Fruit fly (Drosophila melanogaster) whole organism, embryonic: ENCODE data around the gene CG33288.
A peak's percentile ranks its signal among the peaks of the same experiment; 100 is the strongest.

Experiments
- CG10979 ChIP-seq: fragments of 200-800 bp; sonication (Bioruptor generic); optimal IDR thresholded peaks from 2 replicates; lab custom pipeline; 2018; ENCODE audit warnings: missing biosample characterization, mild to moderate bottlenecking, missing genetic modification characterization, moderate library complexity
- CG11093 ChIP-seq: fragments of 200-800 bp; sonication (Bioruptor generic); IDR thresholded peaks from 3 replicates; pipeline ENCODE4 v1.3.6; 2022; ENCODE audit warnings: missing biosample characterization, missing genetic modification characterization
- CG11456 ChIP-seq: fragments of 200-800 bp; sonication (Bioruptor generic); IDR thresholded peaks from 3 replicates; pipeline ENCODE4 v1.3.6; 2022; ENCODE audit warnings: missing biosample characterization, missing genetic modification characterization
- CG11560 ChIP-seq: fragments of 200-800 bp; sonication (Bioruptor generic); IDR thresholded peaks from 3 replicates; pipeline ENCODE4 v1.3.6; 2022; ENCODE audit warnings: missing biosample characterization, missing genetic modification characterization
- CG11696 ChIP-seq: fragments of 200-800 bp; sonication (Bioruptor generic); IDR thresholded peaks from 2 replicates; pipeline ENCODE4 v1.3.6; 2022; ENCODE audit warnings: missing biosample characterization, missing genetic modification characterization
- CG13624 ChIP-seq: fragments of 200-800 bp; sonication (Bioruptor generic); optimal IDR thresholded peaks from 2 replicates; lab custom pipeline; 2016; ENCODE audit warnings: missing biosample characterization, missing genetic modification characterization
- CG14050 ChIP-seq: fragments of 200-800 bp; sonication (Bioruptor generic); IDR thresholded peaks from 3 replicates; pipeline ENCODE4 v1.3.6; 2022; ENCODE audit warnings: missing biosample characterization, missing genetic modification characterization
- CG1529 ChIP-seq: fragments of 200-800 bp; sonication (Bioruptor generic); optimal IDR thresholded peaks from 3 replicates; lab custom pipeline; 2018; ENCODE audit warnings: missing biosample characterization, missing genetic modification characterization
- CG17359 ChIP-seq: fragments of 200-800 bp; sonication (Bioruptor generic); optimal IDR thresholded peaks from 3 replicates; lab custom pipeline; 2018; ENCODE audit warnings: missing biosample characterization, mild to moderate bottlenecking, missing genetic modification characterization, moderate library complexity
- CG17612 ChIP-seq: fragments of 200-800 bp; sonication (Bioruptor generic); IDR thresholded peaks from 2 replicates; pipeline ENCODE4 v1.3.6; 2022; ENCODE audit warnings: missing biosample characterization, missing genetic modification characterization
- CG18764 ChIP-seq: fragments of 200-800 bp; sonication (Bioruptor generic); optimal IDR thresholded peaks from 3 replicates; lab custom pipeline; 2016; ENCODE audit warnings: missing biosample characterization, missing genetic modification characterization
- CG4328 ChIP-seq: fragments of 200-800 bp; sonication (Bioruptor generic); optimal IDR thresholded peaks from 3 replicates; lab custom pipeline; 2017; ENCODE audit warnings: missing biosample characterization, missing genetic modification reagents, missing genetic modification characterization
- CG6791 ChIP-seq: fragments of 200-800 bp; sonication (Bioruptor generic); IDR thresholded peaks from 3 replicates; pipeline ENCODE4 v1.3.6; 2022; ENCODE audit warnings: missing biosample characterization, missing genetic modification characterization; ENCODE audit not compliant: partially characterized antibody
- CG7372 ChIP-seq: fragments of 200-800 bp; sonication (Bioruptor generic); IDR thresholded peaks from 2 replicates; pipeline ENCODE4 v1.3.6; 2022; ENCODE audit warnings: missing biosample characterization, missing genetic modification characterization
- CG7987 ChIP-seq: fragments of 200-800 bp; sonication (Bioruptor generic); optimal IDR thresholded peaks from 2 replicates; lab custom pipeline; 2018; ENCODE audit warnings: missing biosample characterization, mild to moderate bottlenecking, missing genetic modification characterization, moderate library complexity
- CG8089 ChIP-seq: fragments of 200-800 bp; sonication (Bioruptor generic); optimal IDR thresholded peaks from 3 replicates; lab custom pipeline; 2016; ENCODE audit warnings: missing biosample characterization, missing genetic modification characterization
- CG8281 ChIP-seq: fragments of 200-800 bp; sonication (Bioruptor generic); optimal IDR thresholded peaks from 2 replicates; lab custom pipeline; 2018; ENCODE audit warnings: missing biosample characterization, mild to moderate bottlenecking, missing genetic modification characterization, moderate library complexity
- CG8359 ChIP-seq: fragments of 200-800 bp; sonication (Bioruptor generic); optimal IDR thresholded peaks from 2 replicates; lab custom pipeline; 2017; ENCODE audit warnings: missing biosample characterization, mild to moderate bottlenecking, missing genetic modification characterization, borderline replicate concordance
- CG8924 ChIP-seq: fragments of 200-800 bp; optimal IDR thresholded peaks from 3 replicates; lab custom pipeline; 2019; ENCODE audit warnings: missing biosample characterization, mild to moderate bottlenecking, missing genetic modification characterization, moderate library complexity
- CG8944 ChIP-seq: fragments of 200-800 bp; sonication (Bioruptor generic); optimal IDR thresholded peaks from 3 replicates; lab custom pipeline; 2016; ENCODE audit warnings: missing biosample characterization, missing genetic modification characterization
- CG9215 ChIP-seq: fragments of 200-800 bp; sonication (Bioruptor generic); IDR thresholded peaks from 2 replicates; pipeline ENCODE4 v1.3.6; 2022; ENCODE audit warnings: missing biosample characterization, missing genetic modification characterization
- CkIIα-i1 ChIP-seq: fragments of 200-800 bp; sonication (Bioruptor generic); IDR thresholded peaks from 2 replicates; pipeline ENCODE4 v1.3.6; 2022; ENCODE audit warnings: missing biosample characterization, missing genetic modification characterization
- Dref ChIP-seq: fragments of 200-800 bp; sonication (Bioruptor generic); IDR thresholded peaks from 2 replicates; pipeline ENCODE4 v1.3.6; 2022; ENCODE audit warnings: missing biosample characterization, missing genetic modification characterization
- Fer3 ChIP-seq: fragments of 200-800 bp; sonication (Bioruptor generic); optimal IDR thresholded peaks from 2 replicates; lab custom pipeline; 2018; ENCODE audit warnings: missing biosample characterization, mild to moderate bottlenecking, missing genetic modification characterization, moderate library complexity
- H15 ChIP-seq: fragments of 200-800 bp; sonication (Bioruptor generic); IDR thresholded peaks from 3 replicates; pipeline ENCODE4 v1.3.6; 2022; ENCODE audit warnings: missing biosample characterization, missing genetic modification characterization
- Jarid2 ChIP-seq: fragments of 200-800 bp; sonication (Bioruptor generic); optimal IDR thresholded peaks from 3 replicates; lab custom pipeline; 2017; ENCODE audit warnings: mild to moderate bottlenecking, missing biosample characterization, missing genetic modification reagents, missing genetic modification characterization
- Kr ChIP-seq: fragments of 200-800 bp; sonication (Bioruptor generic); optimal IDR thresholded peaks from 2 replicates; lab custom pipeline; 2017; ENCODE audit warnings: missing biosample characterization, mild to moderate bottlenecking, missing genetic modification characterization
- Nf-YA ChIP-seq: fragments of 200-800 bp; sonication (Bioruptor generic); IDR thresholded peaks from 2 replicates; pipeline ENCODE4 v1.3.6; 2022; ENCODE audit warnings: missing biosample characterization, missing genetic modification characterization
- PHDP ChIP-seq: fragments of 200-800 bp; sonication (Bioruptor generic); optimal IDR thresholded peaks from 3 replicates; lab custom pipeline; 2018; ENCODE audit warnings: missing biosample characterization, mild to moderate bottlenecking, missing genetic modification characterization, moderate library complexity
- Ssrp ChIP-seq: fragments of 200-800 bp; sonication (Bioruptor generic); optimal IDR thresholded peaks from 2 replicates; lab custom pipeline; 2018; ENCODE audit warnings: missing biosample characterization, mild to moderate bottlenecking, missing genetic modification characterization, moderate library complexity
- Tbp ChIP-seq: fragments of >200 bp; optimal IDR thresholded peaks from 2 replicates; lab custom pipeline; 2018; ENCODE audit warnings: missing biosample characterization, missing genetic modification characterization
- Xrp1 ChIP-seq: fragments of 200-800 bp; sonication (Bioruptor generic); IDR thresholded peaks from 2 replicates; pipeline ENCODE4 v1.3.6; 2022; ENCODE audit warnings: missing biosample characterization, missing genetic modification characterization
- amos ChIP-seq: fragments of 200-800 bp; sonication (Bioruptor generic); IDR thresholded peaks from 2 replicates; pipeline ENCODE4 v1.3.6; 2022; ENCODE audit warnings: missing biosample characterization, missing genetic modification characterization; ENCODE audit not compliant: partially characterized antibody
- ase ChIP-seq: fragments of 200-800 bp; sonication (Bioruptor generic); IDR thresholded peaks from 3 replicates; pipeline ENCODE4 v1.3.6; 2022; ENCODE audit warnings: missing biosample characterization, missing genetic modification characterization
- az2 ChIP-seq: fragments of 200-800 bp; sonication (Bioruptor generic); optimal IDR thresholded peaks from 3 replicates; lab custom pipeline; 2016; ENCODE audit warnings: missing biosample characterization, missing genetic modification characterization
- bab2 ChIP-seq: fragments of 200-800 bp; sonication (Bioruptor generic); optimal IDR thresholded peaks from 2 replicates; lab custom pipeline; 2016; ENCODE audit warnings: missing biosample characterization, missing genetic modification characterization
- ewg ChIP-seq: fragments of 200-800 bp; sonication (Bioruptor generic); optimal IDR thresholded peaks from 3 replicates; lab custom pipeline; 2017; ENCODE audit warnings: mild to moderate bottlenecking, missing biosample characterization, missing genetic modification reagents, missing genetic modification characterization
- gcm ChIP-seq: fragments of 200-800 bp; sonication (Bioruptor generic); optimal IDR thresholded peaks from 2 replicates; lab custom pipeline; 2019; ENCODE audit warnings: missing biosample characterization, mild to moderate bottlenecking, missing genetic modification characterization, moderate library complexity
- ind ChIP-seq: fragments of 200-800 bp; sonication (Bioruptor generic); optimal IDR thresholded peaks from 3 replicates; lab custom pipeline; 2016; ENCODE audit warnings: missing biosample characterization, missing genetic modification characterization
- ken ChIP-seq: fragments of 200-800 bp; sonication (Bioruptor generic); IDR thresholded peaks from 3 replicates; pipeline ENCODE4 v1.3.6; 2022; ENCODE audit warnings: missing biosample characterization, missing genetic modification characterization
- knrl ChIP-seq: fragments of 200-800 bp; sonication (Bioruptor generic); IDR thresholded peaks from 3 replicates; pipeline ENCODE4 v1.3.6; 2022; ENCODE audit warnings: missing biosample characterization, missing genetic modification characterization; ENCODE audit not compliant: partially characterized antibody
- lab ChIP-seq: fragments of 200-800 bp; sonication (Bioruptor generic); optimal IDR thresholded peaks from 3 replicates; lab custom pipeline; 2017; ENCODE audit warnings: missing biosample characterization, missing genetic modification characterization, mild to moderate bottlenecking, moderate library complexity, missing genetic modification reagents
- mam ChIP-seq: fragments of 200-800 bp; sonication (Bioruptor generic); optimal IDR thresholded peaks from 3 replicates; lab custom pipeline; 2016; ENCODE audit warnings: missing biosample characterization, missing genetic modification characterization
- mld ChIP-seq: fragments of 200-800 bp; sonication (Bioruptor generic); IDR thresholded peaks from 3 replicates; pipeline ENCODE4 v1.3.6; 2022; ENCODE audit warnings: missing biosample characterization, missing genetic modification characterization; ENCODE audit not compliant: partially characterized antibody
- oc ChIP-seq: fragments of 200-800 bp; sonication (Bioruptor generic); optimal IDR thresholded peaks from 2 replicates; lab custom pipeline; 2018; ENCODE audit warnings: missing biosample characterization, mild to moderate bottlenecking, missing genetic modification characterization, moderate library complexity
- pita ChIP-seq: fragments of 200-800 bp; sonication (Bioruptor generic); optimal IDR thresholded peaks from 2 replicates; lab custom pipeline; 2017; ENCODE audit warnings: missing biosample characterization, mild to moderate bottlenecking, missing genetic modification characterization
- run ChIP-seq: fragments of 200-800 bp; sonication (Bioruptor generic); optimal IDR thresholded peaks from 3 replicates; lab custom pipeline; 2018; ENCODE audit warnings: missing biosample characterization, mild to moderate bottlenecking, missing genetic modification characterization
- sd ChIP-seq: fragments of 200-800 bp; sonication (Bioruptor generic); optimal IDR thresholded peaks from 3 replicates; lab custom pipeline; 2018; ENCODE audit warnings: missing biosample characterization, mild to moderate bottlenecking, missing genetic modification characterization, moderate library complexity
- trem ChIP-seq: fragments of 200-800 bp; optimal IDR thresholded peaks from 3 replicates; lab custom pipeline; 2019; ENCODE audit warnings: missing biosample characterization, mild to moderate bottlenecking, missing genetic modification characterization, moderate library complexity
- wor ChIP-seq: fragments of 200-800 bp; sonication (Bioruptor generic); IDR thresholded peaks from 2 replicates; pipeline ENCODE4 v1.3.6; 2022; ENCODE audit warnings: missing biosample characterization, missing genetic modification characterization
- zen2 ChIP-seq: fragments of 200-800 bp; sonication (Bioruptor generic); IDR thresholded peaks from 3 replicates; pipeline ENCODE4 v1.3.6; 2022; ENCODE audit warnings: missing biosample characterization, missing genetic modification characterization; ENCODE audit not compliant: partially characterized antibody

The CG33288 gene

DNA sequence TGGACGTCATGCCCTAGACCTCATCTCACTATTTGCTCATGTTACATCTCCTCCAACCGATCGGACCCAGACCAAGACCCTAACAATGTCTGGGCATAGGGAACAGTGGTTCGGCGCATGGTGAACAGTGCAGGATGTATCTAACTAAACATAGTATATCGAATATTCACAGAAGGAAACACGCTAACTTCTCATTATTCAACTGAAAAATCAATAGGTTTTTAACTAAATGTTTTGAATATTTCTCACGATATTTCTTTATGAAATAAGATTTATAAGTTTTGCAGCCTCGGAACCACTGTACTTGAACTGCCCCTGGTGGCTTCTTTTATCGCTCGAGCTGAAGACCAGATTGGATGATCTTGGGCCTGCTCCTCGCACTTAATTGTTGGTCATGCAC is 26.0 kb downstream of the CG33288 start (continued):
- TF ChIP-seq lab (GFP tag; lab: Kevin White, UChicago) (peak; percentile 0), bab2 (GFP tag; lab: Kevin White, UChicago) (peak; percentile 27), ewg (GFP tag; lab: Kevin White, UChicago) (peak; percentile 30), run (tag; lab: Kevin White, UChicago) (no peak), Kr (no peak), mam (GFP tag; lab: Kevin White, UChicago) (no peak), Tbp (GFP tag; lab: Kevin White, UChicago) (no peak), Nf-YA (GFP tag; lab: Robert Waterston, UW) (no peak), Dref (no peak), CG11696 (GFP tag; lab: Robert Waterston, UW) (no peak), gcm (peak; percentile 62), Xrp1 (GFP tag; lab: Robert Waterston, UW) (peak; percentile 89), CG8359 (GFP tag; lab: Kevin White, UChicago) (peak; percentile 29), CG17359 (tag; lab: Kevin White, UChicago) (peak; percentile 39), CG18764 (GFP tag; lab: Kevin White, UChicago) (peak; percentile 22), Ssrp (peak; percentile 62), CG13624 (GFP tag; lab: Kevin White, UChicago) (no peak), CG1529 (peak; percentile 28), sd (no peak), ken (GFP tag; lab: Robert Waterston, UW) (no peak), CG17612 (no peak), H15 (GFP tag; lab: Robert Waterston, UW) (peak; percentile 59; the same call in 1 of the 3 replicates), CG8944 (GFP tag; lab: Kevin White, UChicago) (no peak), CG7987 (GFP tag; lab: Kevin White, UChicago) (no peak), pita (GFP tag; lab: Kevin White, UChicago) (no peak), mld (GFP tag; lab: Robert Waterston, UW) (no peak), CG11093 (GFP tag; lab: Robert Waterston, UW) (0 out of 3 replicates have a peak, but pooled peaks have one; percentile 39), CG7372 (no peak), CG4328 (GFP tag; lab: Kevin White, UChicago) (no peak), amos (GFP tag; lab: Robert Waterston, UW) (no peak), trem (peak; percentile 65), knrl (GFP tag; lab: Robert Waterston, UW) (no peak), Jarid2 (GFP tag; lab: Kevin White, UChicago) (no peak), az2 (peak; percentile 61), ase (GFP tag; lab: Robert Waterston, UW) (no peak), CG11456 (GFP tag; lab: Robert Waterston, UW) (no peak), oc (peak; percentile 21), CG14050 (no peak), CG11560 (no peak), ind (GFP tag; lab: Kevin White, UChicago) (peak; percentile 11), zen2 (GFP tag; lab: Robert Waterston, UW) (no peak), CG8924 (peak; percentile 69), CG9215 (GFP tag; lab: Robert Waterston, UW) (no peak), wor (no peak), Fer3 (tag; lab: Kevin White, UChicago) (no peak), CG10979 (peak; percentile 85), CG8089 (GFP tag; lab: Kevin White, UChicago) (peak; percentile 45), CkIIα-i1 (GFP tag; lab: Robert Waterston, UW) (no peak), PHDP (tag; lab: Kevin White, UChicago) (peak; percentile 10), CG6791 (GFP tag; lab: Robert Waterston, UW) (no peak), CG8281 (tag; lab: Kevin White, UChicago) (no peak)
